Worm (Caenorhabditis elegans): ENCODE results near the gene T28A8.2.
A peak's percentile ranks its signal among the peaks of the same experiment; 100 is the strongest.

The T28A8.2 gene

DNA sequence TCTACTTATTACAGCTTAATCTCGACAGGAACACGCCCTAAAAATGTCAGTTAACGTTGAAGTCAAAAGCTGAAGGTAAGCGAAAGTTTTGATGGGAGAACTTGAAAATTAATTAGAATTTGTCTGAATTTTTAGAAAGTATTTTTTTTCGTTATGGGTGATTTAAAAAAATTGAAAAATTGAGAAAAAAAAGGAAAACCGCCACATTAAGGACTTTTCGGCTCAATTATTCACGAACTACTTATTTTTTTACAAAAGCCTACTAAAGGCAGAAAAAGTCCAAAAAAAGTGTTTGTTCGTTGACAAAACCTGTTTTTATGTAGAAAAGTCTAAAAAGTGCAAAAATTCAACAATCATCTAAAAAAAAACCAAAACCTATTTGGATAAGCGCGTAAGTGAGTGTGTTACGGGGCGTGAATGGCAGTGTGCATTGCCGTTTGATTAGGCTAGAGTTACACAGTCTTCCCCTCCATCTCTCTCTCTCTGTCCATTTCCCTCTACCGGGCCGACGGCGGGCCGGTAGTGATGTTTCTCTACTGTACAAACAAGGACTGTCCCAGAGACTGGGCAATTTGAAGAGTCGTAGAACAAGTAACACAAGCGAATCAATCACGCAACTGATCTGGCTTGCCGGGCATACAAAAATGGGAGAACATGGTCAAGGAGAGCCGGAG, 32.1 kb upstream of the T28A8.2 start, which contains the start of gene lron-13:
TSS of gene lron-13 (plus strand) at position 15 of the 674 bp plus-strand sequence.
- TF ChIP-seq sma-9 (GFP tag; optimal IDR thresholded peaks at IDR 0.05) (peak; percentile 9), sma-9 (tag; optimal IDR thresholded peaks at IDR 0.05) (no peak), nhr-11 (tag; optimal IDR thresholded peaks at IDR 0.05) (no peak), nhr-21 (tag; optimal IDR thresholded peaks at IDR 0.05) (no peak), aly-2 (tag; optimal IDR thresholded peaks at IDR 0.05) (no peak), fos-1 (tag; optimal IDR thresholded peaks at IDR 0.05) (peak; percentile 74), crh-2 (tag; optimal IDR thresholded peaks at IDR 0.05) (no peak)

DNA sequence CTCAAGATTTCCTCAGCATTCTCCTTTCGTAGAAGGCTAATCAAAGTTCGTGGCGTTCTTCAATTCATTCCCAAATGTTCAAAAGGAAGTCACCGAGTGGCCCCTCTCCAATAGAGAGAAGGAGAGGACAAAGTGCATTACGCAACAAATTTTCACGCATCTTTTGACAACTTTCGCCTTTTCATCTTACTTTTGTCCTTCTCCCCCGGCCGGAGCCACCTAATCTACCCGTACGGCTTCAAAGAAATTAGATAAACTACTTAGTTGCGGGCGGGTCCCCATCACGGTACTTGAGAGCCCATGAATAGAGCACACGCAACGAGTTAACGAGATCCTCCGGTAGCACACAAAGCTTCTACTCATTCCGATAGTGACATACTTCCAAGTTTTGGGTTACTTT, 31.2 kb upstream of the T28A8.2 start:
- no peak for TF ChIP-seq ztf-4 (tag; optimal IDR thresholded peaks at IDR 0.05)

DNA sequence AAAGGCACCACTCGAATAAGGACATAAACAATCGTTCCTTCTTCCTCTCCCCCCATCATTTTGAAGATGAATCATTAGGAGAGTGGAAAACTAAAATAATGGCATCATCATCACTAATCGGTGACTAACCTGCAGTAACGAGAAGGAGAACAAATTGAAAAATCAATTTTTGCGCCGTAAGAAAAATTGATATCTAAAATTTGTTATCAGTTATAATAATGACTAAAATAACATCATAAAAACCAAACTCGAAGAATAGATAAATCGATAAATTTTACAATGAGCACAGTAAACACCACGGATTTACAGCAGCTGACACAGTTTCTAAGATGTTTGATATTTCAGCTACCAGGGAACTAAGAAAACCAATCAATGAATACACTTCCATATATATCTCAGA, 30.7 kb upstream of the T28A8.2 start:
- peak; percentile 93 for TF ChIP-seq fos-1 (tag; optimal IDR thresholded peaks at IDR 0.05)
- TF ChIP-seq ama-1 (optimal IDR thresholded peaks at IDR 0.05) = no peak
- TF ChIP-seq unc-39 (tag; optimal IDR thresholded peaks at IDR 0.05) = no peak
- no peak for TF ChIP-seq nhr-129 (tag; optimal IDR thresholded peaks at IDR 0.05)
- TF ChIP-seq sem-4 (tag; optimal IDR thresholded peaks at IDR 0.05) = no peak
- no peak for TF ChIP-seq nhr-21 (tag; optimal IDR thresholded peaks at IDR 0.05)
- no peak for TF ChIP-seq ztf-11 (tag; optimal IDR thresholded peaks at IDR 0.05)

DNA sequence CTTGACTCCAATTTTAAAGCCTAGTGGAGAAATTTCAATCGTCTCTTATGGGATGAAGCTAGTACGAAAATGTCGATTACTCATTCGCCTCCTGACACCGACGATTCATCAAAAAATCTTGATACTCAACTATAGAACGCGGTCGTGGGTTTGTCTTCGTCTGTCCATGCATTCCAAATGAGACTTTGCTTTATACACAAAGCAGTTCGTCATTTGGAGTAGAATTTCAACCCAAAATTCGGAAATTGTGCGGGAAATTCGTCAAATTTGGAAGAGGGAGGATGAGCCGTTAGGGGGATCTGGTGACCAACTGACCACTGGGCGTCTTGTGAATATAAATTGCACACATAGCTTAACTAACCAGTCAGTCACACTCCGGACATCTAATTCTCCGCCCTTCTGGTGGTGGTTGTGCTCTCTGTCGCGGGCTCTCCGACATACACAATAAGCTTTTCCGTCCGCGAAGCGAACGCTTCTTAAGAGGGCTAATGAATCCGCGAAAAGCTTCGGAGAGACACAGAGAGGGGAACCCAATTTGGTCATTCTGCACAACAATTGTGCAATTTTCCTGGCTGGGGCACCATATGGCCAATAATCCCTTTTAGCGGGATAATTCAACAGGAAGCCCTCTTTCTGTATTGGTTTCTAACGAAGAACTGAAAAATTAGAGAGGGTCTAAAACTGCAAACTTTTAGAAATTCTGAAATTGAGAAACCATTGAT, 29.8 kb upstream of the T28A8.2 start:
- TF ChIP-seq lin-11 (tag; optimal IDR thresholded peaks at IDR 0.05) (no peak), sma-9 (GFP tag; optimal IDR thresholded peaks at IDR 0.05) (no peak), sma-9 (tag; optimal IDR thresholded peaks at IDR 0.05) (no peak), fos-1 (tag; optimal IDR thresholded peaks at IDR 0.05) (no peak), lsy-2 (tag; optimal IDR thresholded peaks at IDR 0.05) (no peak), unc-39 (tag; optimal IDR thresholded peaks at IDR 0.05) (no peak), mbf-1 (tag; optimal IDR thresholded peaks at IDR 0.05) (no peak), dmd-4 (tag; optimal IDR thresholded peaks at IDR 0.05) (no peak), nhr-77 (tag; optimal IDR thresholded peaks at IDR 0.05) (no peak), F13H6.1 (tag; optimal IDR thresholded peaks at IDR 0.05) (no peak), snpc-4 (tag; optimal IDR thresholded peaks at IDR 0.05) (no peak), elt-3 (tag; optimal IDR thresholded peaks at IDR 0.05) (no peak), unc-55 (GFP tag; optimal IDR thresholded peaks at IDR 0.05) (no peak), nhr-25 (tag; optimal IDR thresholded peaks at IDR 0.05) (no peak)

DNA sequence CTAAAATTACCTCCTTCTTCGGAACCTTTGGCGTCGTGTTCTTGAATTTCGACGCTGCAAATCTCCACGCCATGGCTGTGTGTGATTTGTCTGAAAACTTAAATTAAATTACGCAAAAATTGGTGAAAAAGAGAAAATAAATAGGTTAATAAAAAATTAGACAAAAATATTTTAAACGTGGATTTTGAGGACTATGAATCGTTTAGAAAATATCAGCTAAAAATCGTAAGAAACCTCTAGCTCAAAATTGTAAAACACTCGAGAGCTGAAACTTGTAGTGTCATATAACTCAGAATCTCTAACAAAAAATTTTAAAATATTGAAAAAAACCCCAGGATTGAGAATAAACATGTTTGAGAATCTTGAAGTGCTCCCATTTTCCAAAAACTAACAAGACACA, 28.6 kb upstream of the T28A8.2 start, which contains the start of gene pod-1:
TSS of gene pod-1 (minus strand) at position 101 of the 400 bp plus-strand sequence.
- TF ChIP-seq nhr-129 (tag; optimal IDR thresholded peaks at IDR 0.05) (no peak), sem-4 (tag; optimal IDR thresholded peaks at IDR 0.05) (no peak)

DNA sequence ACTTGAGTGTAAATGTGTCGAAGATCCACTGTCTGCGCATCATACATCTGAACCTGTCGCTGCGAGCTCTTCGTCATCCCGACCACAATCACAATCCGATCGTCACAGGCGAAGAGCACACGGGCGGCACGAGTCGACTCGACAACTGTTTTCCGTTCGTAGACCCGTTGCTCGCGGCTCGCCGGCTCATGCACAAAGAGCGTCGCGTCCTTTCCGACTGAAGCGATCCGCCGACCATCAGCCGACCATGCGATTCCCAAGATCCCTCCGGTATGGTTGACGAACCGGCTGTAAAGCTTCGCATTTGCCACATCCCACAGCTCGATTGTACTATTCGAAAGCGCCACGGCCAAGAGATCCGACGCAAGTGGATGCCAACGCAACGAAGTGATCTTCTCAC, 23.0 kb upstream of the T28A8.2 start:
- no peak for TF ChIP-seq nhr-237 (tag; optimal IDR thresholded peaks at IDR 0.05)
- no peak for TF ChIP-seq mbf-1 (tag; optimal IDR thresholded peaks at IDR 0.05)
- no peak for TF ChIP-seq nhr-10 (tag; optimal IDR thresholded peaks at IDR 0.05)
- TF ChIP-seq ztf-4 (tag; optimal IDR thresholded peaks at IDR 0.05) = no peak
- TF ChIP-seq mab-5 (tag; optimal IDR thresholded peaks at IDR 0.05) = no peak
- no peak for TF ChIP-seq elt-1 (tag; optimal IDR thresholded peaks at IDR 0.05)
- TF ChIP-seq zag-1 (tag; optimal IDR thresholded peaks at IDR 0.05) = no peak

DNA sequence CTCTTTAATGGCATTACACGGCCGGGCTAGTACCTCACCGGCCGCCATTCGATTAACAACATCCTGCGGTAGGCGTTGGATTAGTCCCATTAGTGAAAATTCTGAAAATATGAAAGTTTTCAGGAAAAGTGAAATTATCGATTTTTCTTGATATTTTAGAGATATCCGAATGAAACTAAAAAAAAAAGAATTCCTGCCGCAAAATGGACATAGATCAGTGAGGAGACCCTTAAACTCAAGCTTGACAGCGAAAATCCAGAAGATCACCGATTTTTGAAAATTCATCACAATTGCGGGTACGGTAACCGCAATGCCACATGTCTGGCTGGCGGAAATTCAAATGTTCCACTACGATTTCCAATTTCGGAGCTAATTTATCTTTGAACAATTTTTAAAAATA, 19.0 kb upstream of the T28A8.2 start, which contains the start of gene mlh-1:
TSS of gene mlh-1 (minus strand) at position 101 of the 400 bp plus-strand sequence.
- no peak for TF ChIP-seq sma-3 (GFP tag; optimal IDR thresholded peaks at IDR 0.05)
- TF ChIP-seq ZK546.5 (tag; optimal IDR thresholded peaks at IDR 0.05) = no peak
- no peak for TF ChIP-seq elt-3 (tag; optimal IDR thresholded peaks at IDR 0.05)
- no peak for TF ChIP-seq nhr-237 (tag; optimal IDR thresholded peaks at IDR 0.05)
- TF ChIP-seq nhr-12 (tag; optimal IDR thresholded peaks at IDR 0.05) = no peak
- no peak for TF ChIP-seq nhr-25 (tag; optimal IDR thresholded peaks at IDR 0.05)

All from whole organism, L2 larva.